Worm (Caenorhabditis elegans) whole organism, mixed stage, embryonic: ENCODE measurements around the gene Y80D4G.2.
"Not testable (repeated sequence)": the region's sequence is repeated elsewhere in the genome, so short reads cannot be mapped to it uniquely, and the experiment has no call there.

ENCODE experiments used
- cnd-1 ChIP-seq: fragments of 200-800 bp; sonication (Bioruptor generic); optimal IDR thresholded peaks from 2 replicates; lab custom pipeline; 2018; ENCODE audit warnings: mild to moderate bottlenecking, missing genetic modification characterization, missing compliant biosample characterization
- elt-3 ChIP-seq: fragments of 150-350 bp; optimal IDR thresholded peaks from 2 replicates; lab custom pipeline; 2014; ENCODE audit warnings: missing biosample characterization, missing genetic modification characterization
- lin-13 ChIP-seq: fragments of 150-350 bp; optimal IDR thresholded peaks from 2 replicates; lab custom pipeline; 2014; ENCODE audit warnings: missing biosample characterization, missing genetic modification characterization
- nhr-28 ChIP-seq: fragments of 150-350 bp; optimal IDR thresholded peaks from 2 replicates; lab custom pipeline; 2014; ENCODE audit warnings: missing biosample characterization, missing genetic modification characterization
- pha-4 ChIP-seq: fragments of 150-350 bp; optimal IDR thresholded peaks from 2 replicates; lab custom pipeline; 2018; ENCODE audit warnings: missing biosample characterization, missing genetic modification reagents, missing genetic modification characterization
- sem-2 ChIP-seq: fragments of 200-800 bp; sonication (Bioruptor generic); optimal IDR thresholded peaks from 2 replicates; lab custom pipeline; 2018; ENCODE audit warnings: mild to moderate bottlenecking, missing genetic modification characterization, missing compliant biosample characterization
- unc-39 ChIP-seq: fragments of 150-350 bp; optimal IDR thresholded peaks from 2 replicates; lab custom pipeline; 2014; ENCODE audit warnings: missing biosample characterization, missing genetic modification characterization
- unc-62 ChIP-seq: fragments of 150-350 bp; optimal IDR thresholded peaks from 2 replicates; lab custom pipeline; 2014; ENCODE audit warnings: missing biosample characterization, missing genetic modification reagents, missing genetic modification characterization
- zip-8 ChIP-seq: fragments of 150-350 bp; optimal IDR thresholded peaks from 2 replicates; lab custom pipeline; 2014; ENCODE audit warnings: missing biosample characterization, missing genetic modification characterization
- ztf-11 ChIP-seq: fragments of 150-350 bp; optimal IDR thresholded peaks from 2 replicates; lab custom pipeline; 2014; ENCODE audit warnings: missing biosample characterization, missing genetic modification characterization

ce11 chrIII:7594482-7594881, at the start of gene Y80D4G.2:
- TF ChIP-seq cnd-1 (tag; lab: Kevin White, UChicago); pha-4 (tag; lab: Kevin White, UChicago); zip-8 (tag; lab: Kevin White, UChicago); unc-39 (tag; lab: Kevin White, UChicago); lin-13 (tag; lab: Kevin White, UChicago); unc-62 (GFP tag; lab: Kevin White, UChicago); elt-3; nhr-28; ztf-11 (tag; lab: Kevin White, UChicago); sem-2 (GFP tag; lab: Kevin White, UChicago): not testable (repeated sequence)
